Worm (Caenorhabditis elegans) whole organism, late embryonic: Measurements from ENCODE around the gene W02D7.12.
"Not testable (repeated sequence)": the region's sequence is repeated elsewhere in the genome, so short reads cannot be mapped to it uniquely, and the experiment has no call there.

Experiments
- C08G9.2 ChIP-seq: sonication (generic microtip); optimal IDR thresholded peaks from 2 replicates; lab custom pipeline; 2016; ENCODE audit warnings: mild to moderate bottlenecking, missing genetic modification characterization, moderate library complexity, missing compliant biosample characterization
- C38D4.7 ChIP-seq: fragments of 200-800 bp; sonication (Bioruptor generic); optimal IDR thresholded peaks from 2 replicates; lab custom pipeline; 2018; ENCODE audit warnings: mild to moderate bottlenecking, missing genetic modification characterization, moderate library complexity, missing compliant biosample characterization
- K09A11.1 ChIP-seq: sonication (generic microtip); optimal IDR thresholded peaks from 2 replicates; lab custom pipeline; 2017; ENCODE audit warnings: antibody characterized with exemption, mild to moderate bottlenecking, missing genetic modification characterization, missing compliant biosample characterization; ENCODE audit not compliant: insufficient read depth
- T23F11.4 ChIP-seq: fragments of 200-800 bp; sonication (Bioruptor generic); optimal IDR thresholded peaks from 2 replicates; lab custom pipeline; 2018; ENCODE audit warnings: mild to moderate bottlenecking, missing genetic modification characterization, missing compliant biosample characterization
- Y22D7AL.16 ChIP-seq: sonication (generic microtip); optimal IDR thresholded peaks from 2 replicates; lab custom pipeline; 2016; ENCODE audit warnings: missing genetic modification characterization, missing compliant biosample characterization
- ahr-1 ChIP-seq: sonication (generic microtip); optimal IDR thresholded peaks from 2 replicates; lab custom pipeline; 2016; ENCODE audit warnings: missing genetic modification characterization, missing compliant biosample characterization
- ceh-18 ChIP-seq: sonication (generic microtip); optimal IDR thresholded peaks from 2 replicates; lab custom pipeline; 2016; ENCODE audit warnings: missing genetic modification characterization, missing compliant biosample characterization
- ceh-19 ChIP-seq: fragments of 200-800 bp; sonication (Bioruptor generic); optimal IDR thresholded peaks from 2 replicates; lab custom pipeline; 2018; ENCODE audit warnings: mild to moderate bottlenecking, missing genetic modification characterization, missing compliant biosample characterization
- ceh-2 ChIP-seq: sonication (generic microtip); optimal IDR thresholded peaks from 2 replicates; lab custom pipeline; 2016; ENCODE audit warnings: missing genotype, missing genetic modification characterization, missing compliant biosample characterization
- ceh-24 ChIP-seq: sonication (generic microtip); optimal IDR thresholded peaks from 2 replicates; lab custom pipeline; 2016; ENCODE audit warnings: mild to moderate bottlenecking, missing genetic modification characterization, missing compliant biosample characterization
- ceh-31 ChIP-seq: sonication (generic microtip); optimal IDR thresholded peaks from 2 replicates; lab custom pipeline; 2016; ENCODE audit warnings: missing genetic modification characterization, missing compliant biosample characterization
- ceh-45 ChIP-seq: fragments of 200-800 bp; sonication (Bioruptor generic); IDR thresholded peaks from 2 replicates; pipeline ENCODE4 v1.3.6; 2022; ENCODE audit warnings: missing genetic modification reagents, missing genetic modification characterization, missing compliant biosample characterization
- ceh-48 ChIP-seq: sonication (generic microtip); optimal IDR thresholded peaks from 2 replicates; lab custom pipeline; 2016; ENCODE audit warnings: missing genetic modification characterization, inconsistent platforms, missing compliant biosample characterization
- elt-2 ChIP-seq: sonication (generic microtip); optimal IDR thresholded peaks from 2 replicates; lab custom pipeline; 2016; ENCODE audit warnings: missing genetic modification reagents, missing genetic modification characterization, missing compliant biosample characterization
- elt-4 ChIP-seq: sonication (generic microtip); optimal IDR thresholded peaks from 2 replicates; lab custom pipeline; 2016; ENCODE audit warnings: missing genetic modification characterization, missing compliant biosample characterization
- fax-1 ChIP-seq: sonication (generic microtip); optimal IDR thresholded peaks from 2 replicates; lab custom pipeline; 2016; ENCODE audit warnings: missing genotype, missing genetic modification characterization, missing compliant biosample characterization
- fkh-6 ChIP-seq: sonication (generic microtip); optimal IDR thresholded peaks from 2 replicates; lab custom pipeline; 2016; ENCODE audit warnings: missing genetic modification characterization, missing compliant biosample characterization
- gmeb-2 ChIP-seq: sonication (generic microtip); optimal IDR thresholded peaks from 2 replicates; lab custom pipeline; 2016; ENCODE audit warnings: missing genetic modification characterization, inconsistent platforms, missing compliant biosample characterization
- hlh-13 ChIP-seq: fragments of 200-800 bp; sonication (Bioruptor generic); optimal IDR thresholded peaks from 2 replicates; lab custom pipeline; 2018; ENCODE audit warnings: mild to moderate bottlenecking, missing genetic modification characterization, missing compliant biosample characterization
- hlh-15 ChIP-seq: sonication (generic microtip); optimal IDR thresholded peaks from 2 replicates; lab custom pipeline; 2016; ENCODE audit warnings: missing genetic modification characterization, missing compliant biosample characterization
- hlh-8 ChIP-seq: sonication (generic microtip); optimal IDR thresholded peaks from 2 replicates; lab custom pipeline; 2016; ENCODE audit warnings: missing genotype, missing genetic modification characterization, missing compliant biosample characterization
- lin-11 ChIP-seq: fragments of 200-800 bp; sonication (Bioruptor generic); optimal IDR thresholded peaks from 2 replicates; lab custom pipeline; 2018; ENCODE audit warnings: mild to moderate bottlenecking, missing genetic modification characterization, missing compliant biosample characterization
- nhr-11 ChIP-seq: fragments of 150-350 bp; optimal IDR thresholded peaks from 2 replicates; lab custom pipeline; 2014; ENCODE audit warnings: missing biosample characterization, missing genetic modification characterization
- npax-4 ChIP-seq: sonication (generic microtip); optimal IDR thresholded peaks from 2 replicates; lab custom pipeline; 2016; ENCODE audit warnings: missing genetic modification characterization, missing compliant biosample characterization
- odd-2 ChIP-seq: sonication (generic microtip); optimal IDR thresholded peaks from 2 replicates; lab custom pipeline; 2017; ENCODE audit warnings: antibody characterized with exemption, mild to moderate bottlenecking, missing genetic modification characterization, missing compliant biosample characterization
- pat-9 ChIP-seq: fragments of 200-800 bp; sonication (Bioruptor generic); optimal IDR thresholded peaks from 2 replicates; lab custom pipeline; 2018; ENCODE audit warnings: mild to moderate bottlenecking, missing genetic modification characterization, moderate library complexity, missing compliant biosample characterization
- ref-2 ChIP-seq: sonication (generic microtip); optimal IDR thresholded peaks from 2 replicates; lab custom pipeline; 2016; ENCODE audit warnings: missing genetic modification characterization, missing compliant biosample characterization
- sox-2 ChIP-seq: fragments of 200-800 bp; sonication (Bioruptor generic); IDR thresholded peaks from 2 replicates; pipeline ENCODE4 v1.3.6; 2022; ENCODE audit warnings: missing genetic modification reagents, missing genetic modification characterization, missing compliant biosample characterization
- sox-4 ChIP-seq: sonication (generic microtip); optimal IDR thresholded peaks from 2 replicates; lab custom pipeline; 2017; ENCODE audit warnings: mild to moderate bottlenecking, missing genetic modification characterization, inconsistent platforms, missing compliant biosample characterization
- ttx-3 ChIP-seq: sonication (generic microtip); optimal IDR thresholded peaks from 2 replicates; lab custom pipeline; 2016; ENCODE audit warnings: missing genetic modification reagents, missing genetic modification characterization, missing compliant biosample characterization
- unc-3 ChIP-seq, 2 experiments: fragments of 200-800 bp in 1 of 2; sonication (Bioruptor generic) in 1 of 2; sonication (generic microtip) in 1 of 2; conservative IDR thresholded peaks in 1 of 2; optimal IDR thresholded peaks in 1 of 2; 2 replicates each; pipeline versions ENCODE4 v1.3.6 to Lab custom; 2016 to 2022; ENCODE audit warnings: missing compliant biosample characterization in 2 of 2, missing genetic modification characterization in 2 of 2, missing genetic modification reagents in 1 of 2
- zip-5 ChIP-seq: sonication (generic microtip); optimal IDR thresholded peaks from 2 replicates; lab custom pipeline; 2016; ENCODE audit warnings: missing genetic modification characterization, missing compliant biosample characterization

Gene W02D7.12

DNA sequence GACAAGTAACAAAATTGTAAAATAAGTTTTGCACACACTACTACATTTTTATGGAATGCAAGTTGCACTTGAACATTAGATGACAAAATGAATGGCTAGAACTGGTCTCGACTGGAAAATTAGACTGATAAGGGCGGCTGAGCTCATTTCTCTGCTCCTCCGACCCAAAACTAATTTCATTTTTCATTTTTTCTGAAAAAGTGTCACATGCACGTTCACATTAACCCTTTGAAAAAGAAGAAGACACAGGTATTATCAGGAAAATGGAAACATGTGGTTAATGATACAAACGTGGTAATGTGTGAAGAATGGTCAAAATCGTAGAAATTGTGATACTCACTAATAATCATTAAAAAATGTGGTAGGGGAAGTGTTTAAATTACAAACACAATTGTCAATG, 4.3 kb upstream of the W02D7.12 start:
- TF ChIP-seq T23F11.4 (GFP tag; lab: Kevin White, UChicago), result no peak
- TF ChIP-seq lin-11 (tag; lab: Kevin White, UChicago), result no peak

ce11 chrV:8307681-8308080, 3.6 kb upstream of the W02D7.12 start, which contains the start of gene clec-218:
TSS of gene clec-218 (plus strand) at chrV:8307942.
- no peak for TF ChIP-seq elt-2 (tag; lab: Kevin White, UChicago)

ce11 chrV:8314782-8315181, 3.5 kb downstream of the W02D7.12 start:
- TF ChIP-seq unc-3 (GFP tag; conservative IDR thresholded peaks at IDR 0.05; lab: Robert Waterston, UW) (0 out of 2 replicates have a peak, but pooled peaks have one; percentile 25), ceh-45 (GFP tag; lab: Robert Waterston, UW) (peak; percentile 58)
- not testable (repeated sequence) for TF ChIP-seq unc-3 (tag; optimal IDR thresholded peaks at IDR 0.05; lab: Kevin White, UChicago)

DNA sequence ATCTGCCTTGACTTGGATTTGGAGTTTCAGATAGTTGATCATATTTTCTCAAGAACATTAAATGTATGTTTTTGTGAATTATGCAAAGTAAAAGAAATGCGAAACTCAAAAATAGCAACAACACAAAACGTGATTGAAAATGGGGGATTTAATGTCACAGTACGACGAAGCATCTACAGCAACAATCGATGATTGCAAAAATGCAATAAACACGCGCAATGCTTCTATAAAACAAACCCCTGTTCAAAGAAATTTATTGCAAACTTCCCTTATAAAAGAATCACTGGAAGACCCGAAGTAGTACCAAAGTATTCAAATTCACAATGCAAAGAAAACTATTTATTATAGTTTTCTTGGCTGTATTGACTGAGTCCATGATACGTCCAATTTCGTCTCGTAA, 6.8 kb downstream of the W02D7.12 start, which contains the start of gene clec-219:
TSS of gene clec-219 (plus strand) at position 301 of the 400 bp plus-strand sequence.
- TF ChIP-seq ceh-19 (GFP tag; lab: Kevin White, UChicago), result no peak
- no peak for TF ChIP-seq ref-2 (tag; lab: Kevin White, UChicago)
- TF ChIP-seq ceh-2 (tag; lab: Kevin White, UChicago), result no peak
- TF ChIP-seq ceh-31 (tag; lab: Kevin White, UChicago), result no peak
- TF ChIP-seq npax-4 (tag; lab: Kevin White, UChicago), result no peak
- no peak for TF ChIP-seq C08G9.2 (tag; lab: Kevin White, UChicago)
- no peak for TF ChIP-seq hlh-8
- TF ChIP-seq hlh-15 (tag; lab: Kevin White, UChicago), result no peak
- no peak for TF ChIP-seq unc-3 (GFP tag; conservative IDR thresholded peaks at IDR 0.05; lab: Robert Waterston, UW)
- no peak for TF ChIP-seq unc-3 (tag; optimal IDR thresholded peaks at IDR 0.05; lab: Kevin White, UChicago)
- TF ChIP-seq ttx-3 (tag; lab: Kevin White, UChicago), result no peak
- no peak for TF ChIP-seq ceh-45 (GFP tag; lab: Robert Waterston, UW)
- TF ChIP-seq Y22D7AL.16 (tag; lab: Kevin White, UChicago), result no peak
- TF ChIP-seq lin-11 (tag; lab: Kevin White, UChicago), result no peak
- no peak for TF ChIP-seq gmeb-2 (tag; lab: Kevin White, UChicago)
- no peak for TF ChIP-seq ceh-18 (tag; lab: Kevin White, UChicago)
- no peak for TF ChIP-seq fkh-6 (tag; lab: Kevin White, UChicago)

DNA sequence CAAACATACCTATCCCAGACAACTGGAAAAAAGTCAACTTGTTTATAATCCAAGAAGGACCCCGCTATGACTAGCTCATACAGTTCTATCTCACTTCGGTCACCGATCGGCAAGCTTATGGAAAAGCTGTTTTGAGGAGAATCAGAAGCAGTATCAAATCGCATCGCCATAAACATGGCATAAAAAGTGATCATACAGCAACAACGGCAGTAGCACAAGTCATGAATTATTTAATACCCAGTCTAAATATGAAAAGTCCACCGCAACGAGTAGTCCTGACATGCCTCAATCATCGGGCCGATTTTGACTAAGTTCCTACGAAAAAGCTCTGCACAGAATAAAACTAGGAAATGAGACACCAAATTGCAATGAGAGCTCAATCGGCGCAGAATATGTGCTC, 12.2 kb downstream of the W02D7.12 start:
- TF ChIP-seq sox-2 (no peak), C08G9.2 (tag; lab: Kevin White, UChicago) (no peak), ceh-18 (tag; lab: Kevin White, UChicago) (no peak), ceh-31 (tag; lab: Kevin White, UChicago) (no peak), zip-5 (no peak), hlh-13 (GFP tag; lab: Kevin White, UChicago) (no peak), ceh-48 (tag; lab: Kevin White, UChicago) (no peak), sox-4 (tag; lab: Kevin White, UChicago) (no peak), fkh-6 (tag; lab: Kevin White, UChicago) (no peak), K09A11.1 (tag; lab: Kevin White, UChicago) (no peak), C38D4.7 (no peak), odd-2 (tag; lab: Kevin White, UChicago) (no peak), elt-4 (tag; lab: Kevin White, UChicago) (no peak), nhr-11 (no peak), hlh-15 (tag; lab: Kevin White, UChicago) (no peak), ahr-1 (tag; lab: Kevin White, UChicago) (no peak), fax-1 (tag; lab: Kevin White, UChicago) (no peak), ttx-3 (tag; lab: Kevin White, UChicago) (no peak), pat-9 (tag; lab: Kevin White, UChicago) (no peak), ceh-24 (no peak)
